Worm (Caenorhabditis elegans): ENCODE results near the gene C18A3.7.
"Not testable (repeated sequence)": the region's sequence is repeated elsewhere in the genome, so short reads cannot be mapped to it uniquely, and the experiment has no call there.

C18A3.7 gene

DNA sequence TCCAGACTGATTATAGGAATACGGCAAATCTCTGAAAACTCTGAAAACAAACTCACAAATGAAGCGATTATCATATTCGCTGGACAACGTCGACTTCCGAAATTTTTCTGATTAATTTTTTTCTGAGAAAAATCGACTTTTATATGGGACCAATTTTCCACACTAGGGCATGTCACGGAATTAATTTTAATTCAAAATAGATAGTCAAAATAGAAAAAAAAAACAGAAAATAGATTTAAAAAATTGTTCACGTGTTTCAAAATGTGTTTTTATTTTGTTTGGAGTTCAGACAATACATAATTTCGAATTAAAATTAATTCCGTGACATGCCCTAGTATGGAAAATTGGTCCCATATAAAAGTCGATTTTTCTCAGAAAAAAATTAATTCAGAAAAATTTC is 27.4 kb upstream of the C18A3.7 start, which contains the start of the genes F10C1.3 and F10C1.23:
Gene F10C1.3, minus strand, starts transcription at position 101 of the 400 bp plus-strand sequence.
Gene F10C1.23, plus strand, starts transcription at position 385 of the 400 bp plus-strand sequence.
- TF ChIP-seq set-16 (GFP tag; IDR thresholded peaks at IDR 0.05); saeg-2 (GFP tag; IDR thresholded peaks at IDR 0.05); ztf-11 (tag; optimal IDR thresholded peaks at IDR 0.05): not testable (repeated sequence)

DNA sequence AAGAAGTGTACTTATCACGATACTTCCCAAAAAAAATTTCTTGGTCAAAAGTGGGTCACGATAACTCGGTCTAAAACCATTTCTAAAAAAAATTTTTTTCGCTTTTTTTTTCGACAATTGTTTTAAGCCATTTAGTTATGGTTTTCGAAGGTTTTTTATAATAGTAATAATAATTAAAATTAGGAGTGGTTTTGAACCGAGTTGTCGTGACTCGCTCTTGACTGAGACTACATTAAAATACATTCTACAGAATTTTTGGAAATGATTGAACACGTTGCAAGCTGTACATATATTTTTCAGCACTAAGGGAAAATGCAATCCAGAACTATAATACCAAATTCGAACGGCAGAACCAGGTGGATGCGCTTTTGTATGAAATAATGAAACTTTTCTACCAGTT is 23.9 kb upstream of the C18A3.7 start, which contains the start of gene F10C1.8:
Gene F10C1.8, plus strand, starts transcription at position 301 of the 400 bp plus-strand sequence.
- no peak for TF ChIP-seq vab-7 (GFP tag; IDR thresholded peaks at IDR 0.05)
- no peak for TF ChIP-seq R02D3.7 (tag; optimal IDR thresholded peaks at IDR 0.05)
- TF ChIP-seq dmd-9 (GFP tag; IDR thresholded peaks at IDR 0.05), result no peak
- no peak for TF ChIP-seq T26A8.4 (GFP tag; IDR thresholded peaks at IDR 0.05)
- TF ChIP-seq ceh-28 (tag; optimal IDR thresholded peaks at IDR 0.05), result no peak
- no peak for TF ChIP-seq daf-16 (GFP tag; optimal IDR thresholded peaks at IDR 0.05)
- TF ChIP-seq daf-16 (tag; optimal IDR thresholded peaks at IDR 0.05), result no peak
- TF ChIP-seq dmd-6 (GFP tag; IDR thresholded peaks at IDR 0.05), result no peak
- no peak for TF ChIP-seq dmd-8 (GFP tag; IDR thresholded peaks at IDR 0.05)
- no peak for TF ChIP-seq skn-1 (tag; optimal IDR thresholded peaks at IDR 0.05)
- TF ChIP-seq mep-1 (tag; optimal IDR thresholded peaks at IDR 0.05), result no peak
- no peak for TF ChIP-seq lin-15B (tag; optimal IDR thresholded peaks at IDR 0.05)
- TF ChIP-seq lin-39 (tag; optimal IDR thresholded peaks at IDR 0.05), result no peak
- no peak for TF ChIP-seq ces-1 (GFP tag; optimal IDR thresholded peaks at IDR 0.05)
- TF ChIP-seq F26F4.8 (GFP tag; conservative IDR thresholded peaks at IDR 0.05), result no peak

DNA sequence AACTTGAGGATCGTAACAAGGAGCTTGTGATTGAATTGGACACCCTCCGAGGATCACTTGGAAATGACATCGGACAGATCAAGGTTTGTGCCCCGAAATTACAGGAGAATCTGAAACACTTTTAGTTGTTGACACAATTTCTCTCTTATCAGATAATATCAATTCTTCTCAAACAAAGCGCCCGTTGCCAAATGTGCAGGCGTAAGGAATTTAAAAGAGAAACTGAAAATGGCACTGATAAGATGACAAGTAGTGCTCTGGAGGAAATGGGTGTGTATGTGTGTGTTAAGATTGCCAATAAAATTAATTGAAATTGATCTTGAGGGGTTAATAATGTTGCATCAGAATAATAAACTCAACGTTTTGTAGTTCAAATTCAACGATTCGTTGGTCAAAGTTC is 21.1 kb upstream of the C18A3.7 start:
- TF ChIP-seq Y105C5A.15 (GFP tag; IDR thresholded peaks at IDR 0.05), result no peak
- TF ChIP-seq ceh-32 (tag; optimal IDR thresholded peaks at IDR 0.05; ENCODE audit: poor library complexity), result no peak
- no peak for TF ChIP-seq ceh-28 (tag; optimal IDR thresholded peaks at IDR 0.05)
- no peak for TF ChIP-seq arid-1 (GFP tag; conservative IDR thresholded peaks at IDR 0.05)
- peak; percentile 77 for TF ChIP-seq dve-1 (tag; optimal IDR thresholded peaks at IDR 0.05; ENCODE audit: insufficient read depth)
- TF ChIP-seq ztf-7 (tag; optimal IDR thresholded peaks at IDR 0.05), result no peak
- no peak for TF ChIP-seq ceh-82 (tag; optimal IDR thresholded peaks at IDR 0.05)
- TF ChIP-seq madf-5 (GFP tag; IDR thresholded peaks at IDR 0.05), result no peak
- TF ChIP-seq dmd-6 (GFP tag; IDR thresholded peaks at IDR 0.05), result peak; percentile 72
- TF ChIP-seq mes-2 (tag; optimal IDR thresholded peaks at IDR 0.05; ENCODE audit: poor library complexity, severe bottlenecking), result peak; percentile 9
- no peak for TF ChIP-seq unc-62 (GFP tag; optimal IDR thresholded peaks at IDR 0.05 in 1 of 2)
- TF ChIP-seq unc-62 (tag; optimal IDR thresholded peaks at IDR 0.05), result no peak
- no peak for TF ChIP-seq hif-1 (tag; optimal IDR thresholded peaks at IDR 0.05)
- no peak for TF ChIP-seq lin-15B (tag; optimal IDR thresholded peaks at IDR 0.05)
- no peak for TF ChIP-seq lim-7 (GFP tag; IDR thresholded peaks at IDR 0.05)
- TF ChIP-seq F44E2.7 (GFP tag; IDR thresholded peaks at IDR 0.05), result no peak
- TF ChIP-seq lir-3 (tag; optimal IDR thresholded peaks at IDR 0.05), result no peak
- no peak for TF ChIP-seq vab-7 (GFP tag; IDR thresholded peaks at IDR 0.05)
- TF ChIP-seq ctbp-1 (GFP tag; IDR thresholded peaks at IDR 0.05), result no peak
- TF ChIP-seq F49E8.2 (tag; optimal IDR thresholded peaks at IDR 0.05; ENCODE audit: borderline replicate concordance), result no peak
- no peak for TF ChIP-seq spr-1 (tag; optimal IDR thresholded peaks at IDR 0.05)
- no peak for TF ChIP-seq ceh-20 (GFP tag; IDR thresholded peaks at IDR 0.05)
- no peak; the same call in 1 of the 2 replicates for TF ChIP-seq php-3 (GFP tag; IDR thresholded peaks at IDR 0.05)
- no peak for TF ChIP-seq ceh-62 (tag; optimal IDR thresholded peaks at IDR 0.05)
- no peak for TF ChIP-seq nhr-6 (tag; optimal IDR thresholded peaks at IDR 0.05)
- TF ChIP-seq zip-11 (GFP tag; IDR thresholded peaks at IDR 0.05), result no peak
- TF ChIP-seq nhr-11 (tag; optimal IDR thresholded peaks at IDR 0.05), result no peak
- no peak for TF ChIP-seq lin-38 (GFP tag; IDR thresholded peaks at IDR 0.05)
- TF ChIP-seq lsy-2 (tag; optimal IDR thresholded peaks at IDR 0.05), result no peak
- no peak for TF ChIP-seq daf-8 (GFP tag; IDR thresholded peaks at IDR 0.05)
- TF ChIP-seq aha-1 (tag), result peak; percentile 17
- no peak for TF ChIP-seq unc-130 (GFP tag; optimal IDR thresholded peaks at IDR 0.05)
- no peak for TF ChIP-seq daf-16 (GFP tag; optimal IDR thresholded peaks at IDR 0.05)
- TF ChIP-seq daf-16 (tag; optimal IDR thresholded peaks at IDR 0.05), result peak; percentile 79
- TF ChIP-seq dmd-9 (GFP tag; IDR thresholded peaks at IDR 0.05), result no peak
- no peak for TF ChIP-seq D1046.2 (GFP tag; IDR thresholded peaks at IDR 0.05)
- TF ChIP-seq mep-1 (tag; optimal IDR thresholded peaks at IDR 0.05), result no peak
- TF ChIP-seq zag-1 (tag; optimal IDR thresholded peaks at IDR 0.05), result no peak
